Worm (Caenorhabditis elegans): ENCODE measurements around the gene D2023.1.

Gene D2023.1

DNA sequence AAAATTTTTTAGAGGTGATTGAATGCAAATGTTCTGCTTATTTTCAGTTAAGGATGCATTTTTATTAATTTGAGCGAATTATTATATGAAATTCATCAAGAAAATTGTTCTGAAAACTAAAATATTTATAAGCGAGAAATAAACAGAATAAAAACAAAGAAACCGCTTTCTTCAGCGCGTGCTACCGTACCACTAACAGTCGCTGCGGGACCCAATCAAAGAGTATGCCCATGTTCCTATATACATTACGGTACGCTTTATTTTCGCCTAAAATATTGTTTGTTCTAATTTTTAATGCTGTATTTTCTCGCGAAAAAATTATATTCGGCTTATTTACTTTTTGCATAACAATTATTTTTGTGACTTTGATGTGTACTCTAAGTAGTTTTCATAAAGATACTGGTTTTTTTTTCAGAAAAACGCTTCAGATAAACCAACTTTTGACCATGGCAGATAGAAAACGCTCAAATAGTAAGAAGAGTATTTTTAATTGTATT is 1.6 kb upstream of the D2023.1 start, which contains the start of gene F55A11.8:
Gene F55A11.8, plus strand, starts transcription at position 447 of the 497 bp plus-strand sequence.
- TF ChIP-seq nhr-85 (tag) = peak; percentile 23
- no peak for TF ChIP-seq nhr-237 (tag; optimal IDR thresholded peaks at IDR 0.05)

DNA sequence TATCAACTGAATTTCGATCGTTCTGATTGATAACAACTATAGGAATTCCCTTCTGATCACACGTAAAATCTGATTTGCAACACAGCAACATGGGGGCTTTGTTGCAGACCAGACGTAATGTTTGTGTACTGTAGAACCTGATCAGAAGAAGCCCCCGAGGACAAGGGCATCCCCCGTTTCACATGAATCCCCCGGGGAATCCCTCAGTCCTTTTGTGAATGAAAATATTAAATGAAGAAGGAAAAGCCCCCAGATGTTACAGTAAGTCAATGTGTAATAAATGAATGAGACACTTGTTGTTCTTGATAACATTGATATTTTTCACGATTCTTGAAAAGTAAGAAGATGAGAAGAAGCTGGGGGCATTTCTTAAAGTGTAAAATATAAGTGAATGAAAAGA is 4.8 kb downstream of the D2023.1 start:
- no peak for TF ChIP-seq skn-1 (tag; optimal IDR thresholded peaks at IDR 0.05)
- TF ChIP-seq hpl-2 (GFP tag; optimal IDR thresholded peaks at IDR 0.05) = no peak
- no peak for TF ChIP-seq aha-1 (tag; optimal IDR thresholded peaks at IDR 0.05)
- TF ChIP-seq snpc-4 (tag; optimal IDR thresholded peaks at IDR 0.05) = no peak
- TF ChIP-seq lin-14 (GFP tag; optimal IDR thresholded peaks at IDR 0.05) = no peak
- TF ChIP-seq hlh-17 (GFP tag; optimal IDR thresholded peaks at IDR 0.05; ENCODE audit: borderline replicate concordance) = no peak
- no peak for TF ChIP-seq unc-30 (tag; optimal IDR thresholded peaks at IDR 0.05)
- TF ChIP-seq unc-98 (GFP tag; IDR thresholded peaks at IDR 0.05) = no peak
- no peak for TF ChIP-seq tbx-2 (tag; optimal IDR thresholded peaks at IDR 0.05)
- TF ChIP-seq nhr-12 (tag; optimal IDR thresholded peaks at IDR 0.05) = no peak
- no peak for TF ChIP-seq isw-1 (GFP tag; IDR thresholded peaks at IDR 0.05)
- no peak for TF ChIP-seq nhr-77 (tag; optimal IDR thresholded peaks at IDR 0.05)
- TF ChIP-seq mdl-1 (tag; optimal IDR thresholded peaks at IDR 0.05) = no peak
- no peak for TF ChIP-seq nhr-11 (tag; optimal IDR thresholded peaks at IDR 0.05)
- TF ChIP-seq F16B12.6 (tag; optimal IDR thresholded peaks at IDR 0.05) = no peak
- TF ChIP-seq alr-1 (tag; optimal IDR thresholded peaks at IDR 0.05; ENCODE audit: borderline replicate concordance) = no peak
- TF ChIP-seq efl-3 (GFP tag; optimal IDR thresholded peaks at IDR 0.05) = no peak
- no peak for TF ChIP-seq lin-39 (tag; optimal IDR thresholded peaks at IDR 0.05)
- no peak for TF ChIP-seq elt-2 (tag; optimal IDR thresholded peaks at IDR 0.05)

- peak; percentile 51 for TF ChIP-seq lin-14 (GFP tag; optimal IDR thresholded peaks at IDR 0.05)
- no peak for TF ChIP-seq irx-1 (tag; optimal IDR thresholded peaks at IDR 0.05)
- TF ChIP-seq snu-23 (GFP tag; optimal IDR thresholded peaks at IDR 0.05) = peak; percentile 32
- no peak for TF ChIP-seq lin-39 (tag; optimal IDR thresholded peaks at IDR 0.05)
- no peak for TF ChIP-seq nhr-84 (tag; optimal IDR thresholded peaks at IDR 0.05)
- no peak for TF ChIP-seq ceh-88 (GFP tag; IDR thresholded peaks at IDR 0.05)
- no peak for TF ChIP-seq alr-1 (tag; optimal IDR thresholded peaks at IDR 0.05; ENCODE audit: borderline replicate concordance)
- no peak for TF ChIP-seq aly-2 (tag; optimal IDR thresholded peaks at IDR 0.05)
- peak; percentile 13 for TF ChIP-seq tbx-2 (tag; optimal IDR thresholded peaks at IDR 0.05)
- peak; percentile 64 for TF ChIP-seq grh-1 (GFP tag; IDR thresholded peaks at IDR 0.05)
- no peak for TF ChIP-seq fkh-8 (tag; optimal IDR thresholded peaks at IDR 0.05)
- no peak for TF ChIP-seq unc-30 (tag; optimal IDR thresholded peaks at IDR 0.05)
- TF ChIP-seq snpc-4 (tag; optimal IDR thresholded peaks at IDR 0.05) = no peak
- TF ChIP-seq nhr-90 (tag; optimal IDR thresholded peaks at IDR 0.05; ENCODE audit: poor library complexity) = peak; percentile 43
- peak; percentile 68 for TF ChIP-seq nhr-71 (tag; optimal IDR thresholded peaks at IDR 0.05)
- peak; percentile 73 for TF ChIP-seq blmp-1 (tag; optimal IDR thresholded peaks at IDR 0.05)
- TF ChIP-seq hlh-4 (tag; optimal IDR thresholded peaks at IDR 0.05) = no peak
- no peak for TF ChIP-seq nhr-12 (tag; optimal IDR thresholded peaks at IDR 0.05)
- TF ChIP-seq sox-4 (tag; optimal IDR thresholded peaks at IDR 0.05) = no peak
- no peak for TF ChIP-seq mef-2 (tag; optimal IDR thresholded peaks at IDR 0.05)
- TF ChIP-seq lsy-2 (tag; optimal IDR thresholded peaks at IDR 0.05) = peak in 1 of 2 experiments; percentile 11
- no peak for TF ChIP-seq egl-27 (tag; optimal IDR thresholded peaks at IDR 0.05)
- TF ChIP-seq nhr-19 (GFP tag; conservative IDR thresholded peaks at IDR 0.05) = peak; percentile 38
- TF ChIP-seq C16A3.4 (tag; optimal IDR thresholded peaks at IDR 0.05) = peak; percentile 4
- no peak for TF ChIP-seq dsc-1 (tag; optimal IDR thresholded peaks at IDR 0.05)
- TF ChIP-seq efl-1 (optimal IDR thresholded peaks at IDR 0.05) = no peak
- no peak for TF ChIP-seq efl-1 (GFP tag; optimal IDR thresholded peaks at IDR 0.05 in 1 of 2)
- peak; percentile 89 for TF ChIP-seq nhr-85 (tag)
- TF ChIP-seq ceh-63 (GFP tag; optimal IDR thresholded peaks at IDR 0.05) = no peak
- TF ChIP-seq nhr-20 (tag; optimal IDR thresholded peaks at IDR 0.05) = peak; percentile 76
- TF ChIP-seq sup-37 (GFP tag; optimal IDR thresholded peaks at IDR 0.05) = no peak
- TF ChIP-seq ztf-11 (tag; optimal IDR thresholded peaks at IDR 0.05) = no peak
- TF ChIP-seq lin-15B (tag; optimal IDR thresholded peaks at IDR 0.05) = no peak
- TF ChIP-seq aha-1 (tag; optimal IDR thresholded peaks at IDR 0.05) = no peak
- peak in 2 of 6 experiments; percentile 75 to 87 for TF ChIP-seq elt-3 (tag; optimal IDR thresholded peaks at IDR 0.05)
- TF ChIP-seq ama-1 (optimal IDR thresholded peaks at IDR 0.05) = no peak
- peak in 1 of 2 experiments; percentile 29 for TF ChIP-seq mdl-1 (tag; optimal IDR thresholded peaks at IDR 0.05)
- TF ChIP-seq jun-1 (tag; optimal IDR thresholded peaks at IDR 0.05) = no peak
Measured at ce11 chrV:11795352-11795751, 6.0 kb downstream of the D2023.1 start.

All from whole organism, L1 larva.